Fruit fly (Drosophila melanogaster) whole organism, adult: Measurements from ENCODE around the gene Srg1.

ENCODE experiments used
- CG11617 ChIP-seq: fragments of 200-800 bp; sonication (Bioruptor generic); optimal IDR thresholded peaks from 2 replicates; lab custom pipeline; 2017; ENCODE audit warnings: mild to moderate bottlenecking, missing biosample characterization, missing genetic modification reagents, missing genetic modification characterization
- CG12768 ChIP-seq: fragments of 200-800 bp; sonication (Bioruptor generic); optimal IDR thresholded peaks from 2 replicates; lab custom pipeline; 2017; ENCODE audit warnings: missing biosample characterization, missing genetic modification characterization, mild to moderate bottlenecking, moderate library complexity, missing genetic modification reagents
- CG14711 ChIP-seq: fragments of 200-800 bp; sonication (Bioruptor generic); optimal IDR thresholded peaks from 2 replicates; lab custom pipeline; 2018; ENCODE audit warnings: missing biosample characterization, mild to moderate bottlenecking, missing genetic modification characterization, moderate library complexity
- CG1620 ChIP-seq: fragments of 200-800 bp; sonication (Bioruptor generic); optimal IDR thresholded peaks from 2 replicates; lab custom pipeline; 2016; ENCODE audit warnings: missing biosample characterization, missing genetic modification characterization
- CG33017 ChIP-seq: fragments of 200-800 bp; sonication (Bioruptor generic); optimal IDR thresholded peaks from 2 replicates; lab custom pipeline; 2018; ENCODE audit warnings: missing biosample characterization, mild to moderate bottlenecking, missing genetic modification characterization, moderate library complexity
- CG5204 ChIP-seq: fragments of 200-800 bp; sonication (Bioruptor generic); optimal IDR thresholded peaks from 2 replicates; lab custom pipeline; 2016; ENCODE audit warnings: missing biosample characterization, missing genetic modification characterization
- CG7045 ChIP-seq: fragments of 200-800 bp; sonication (Bioruptor generic); optimal IDR thresholded peaks from 2 replicates; lab custom pipeline; 2017; ENCODE audit warnings: missing biosample characterization, mild to moderate bottlenecking, missing genetic modification characterization
- CG7101 ChIP-seq: fragments of 200-800 bp; sonication (Bioruptor generic); optimal IDR thresholded peaks from 2 replicates; lab custom pipeline; 2018; ENCODE audit warnings: missing biosample characterization, mild to moderate bottlenecking, missing genetic modification characterization, moderate library complexity
- Clk ChIP-seq: fragments of 200-800 bp; sonication (Bioruptor generic); optimal IDR thresholded peaks from 2 replicates; lab custom pipeline; 2017; ENCODE audit warnings: missing biosample characterization, missing genetic modification characterization
- Crg-1 ChIP-seq: fragments of 200-800 bp; sonication (Bioruptor generic); optimal IDR thresholded peaks from 2 replicates; lab custom pipeline; 2016; ENCODE audit warnings: missing biosample characterization, missing genetic modification characterization
- Hr96 ChIP-seq: fragments of 200-800 bp; sonication (Bioruptor generic); optimal IDR thresholded peaks from 2 replicates; lab custom pipeline; 2016; ENCODE audit warnings: missing biosample characterization, missing genetic modification characterization
- Mnt ChIP-seq: fragments of 200-800 bp; sonication (Bioruptor generic); optimal IDR thresholded peaks from 2 replicates; lab custom pipeline; 2016; ENCODE audit warnings: missing biosample characterization, mild to moderate bottlenecking, missing genetic modification characterization
- bab1 ChIP-seq: fragments of 200-800 bp; sonication (Bioruptor generic); optimal IDR thresholded peaks from 3 replicates; lab custom pipeline; 2019; ENCODE audit warnings: missing biosample characterization, mild to moderate bottlenecking, missing genetic modification characterization, moderate library complexity
- cic ChIP-seq: fragments of 200-800 bp; sonication (Bioruptor generic); optimal IDR thresholded peaks from 2 replicates; lab custom pipeline; 2017; ENCODE audit warnings: missing biosample characterization, mild to moderate bottlenecking, missing genetic modification characterization, moderate library complexity
- cnc ChIP-seq, 2 experiments: fragments of >200 bp; optimal IDR thresholded peaks; 2 replicates each; lab custom pipeline; 2017
- kay ChIP-seq: fragments of 200-800 bp; sonication (Bioruptor generic); peaks from one replicate; lab custom pipeline; 2016; ENCODE audit warnings: missing biosample characterization, missing genetic modification characterization, borderline replicate concordance
- ovo ChIP-seq: fragments of 200-800 bp; sonication (Bioruptor generic); optimal IDR thresholded peaks from 2 replicates; lab custom pipeline; 2016; ENCODE audit warnings: missing biosample characterization, missing genetic modification characterization
- pad ChIP-seq: fragments of 200-800 bp; sonication (Bioruptor generic); optimal IDR thresholded peaks from 3 replicates; lab custom pipeline; 2017; ENCODE audit warnings: missing biosample characterization, missing genetic modification characterization, mild to moderate bottlenecking, moderate library complexity, missing genetic modification reagents
- tj ChIP-seq: fragments of 200-800 bp; sonication (Bioruptor generic); optimal IDR thresholded peaks from 3 replicates; lab custom pipeline; 2017; ENCODE audit warnings: missing biosample characterization, mild to moderate bottlenecking, missing genetic modification characterization, moderate library complexity
- toe ChIP-seq: fragments of 200-800 bp; sonication (Bioruptor generic); optimal IDR thresholded peaks from 2 replicates; lab custom pipeline; 2016; ENCODE audit warnings: missing biosample characterization, missing genetic modification characterization

Gene Srg1

DNA sequence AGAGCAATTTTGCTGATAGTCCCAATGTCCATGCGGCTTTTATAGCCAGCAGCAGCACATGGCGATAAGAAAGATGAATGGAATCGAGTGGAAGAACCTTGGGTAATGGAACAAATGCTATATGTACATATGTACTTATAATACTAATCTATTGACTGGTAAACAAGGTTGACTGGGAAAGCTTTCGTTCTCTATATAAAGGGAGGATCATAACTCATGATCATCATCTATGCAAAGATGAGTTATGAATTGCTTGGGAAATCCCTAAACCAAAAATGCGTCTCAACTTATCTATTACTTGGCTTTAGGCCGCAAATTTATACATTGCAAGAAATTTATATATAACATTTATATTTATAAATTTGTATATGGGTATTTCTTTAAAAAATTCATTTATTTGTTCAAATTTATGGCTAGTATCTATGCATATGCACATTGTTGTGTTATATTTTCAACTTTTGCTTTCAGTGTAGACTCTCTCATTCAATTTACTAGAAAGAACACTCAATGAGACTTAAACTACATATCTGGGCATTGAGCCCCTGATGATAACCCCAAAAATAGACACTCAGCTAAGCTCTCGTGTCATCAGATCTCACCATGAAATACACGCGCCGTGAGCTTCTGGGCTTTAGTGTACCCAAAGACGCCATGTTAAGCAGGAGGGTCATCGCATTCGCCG is at the start of gene Srg1, which contains the start of gene Elal:
TSS of gene Srg1 (minus strand) at position 14 of the 682 bp plus-strand sequence.
TSS of gene Elal (plus strand) at position 632 of the 682 bp plus-strand sequence.
- TF ChIP-seq ovo (GFP tag; lab: Kevin White, UChicago): no peak
- TF ChIP-seq cic: peak; percentile 68
- peak; percentile 16 for TF ChIP-seq CG12768 (GFP tag; lab: Kevin White, UChicago)
- peak; percentile 6 for TF ChIP-seq CG11617 (GFP tag; lab: Kevin White, UChicago)
- no peak for TF ChIP-seq bab1 (GFP tag; lab: Kevin White, UChicago)
- TF ChIP-seq Mnt (GFP tag; lab: Kevin White, UChicago): peak; percentile 50
- TF ChIP-seq CG7045 (GFP tag; lab: Kevin White, UChicago): no peak
- no peak for TF ChIP-seq CG1620 (GFP tag; lab: Kevin White, UChicago)
- no peak for TF ChIP-seq CG5204
- peak; percentile 65 for TF ChIP-seq CG7101 (tag; lab: Kevin White, UChicago)
- TF ChIP-seq Hr96 (GFP tag; lab: Kevin White, UChicago): no peak
- TF ChIP-seq cnc (optimal IDR thresholded peaks at IDR 0.05; lab: Kevin White, UChicago): no peak
- peak; percentile 70 for TF ChIP-seq CG33017 (tag; lab: Kevin White, UChicago)
- no peak for TF ChIP-seq pad (GFP tag; lab: Kevin White, UChicago)
- TF ChIP-seq kay (GFP tag; lab: Kevin White, UChicago): no peak
- no peak for TF ChIP-seq toe (GFP tag; lab: Kevin White, UChicago)
- TF ChIP-seq Crg-1 (GFP tag; lab: Kevin White, UChicago): no peak
- TF ChIP-seq Clk: no peak
- peak; percentile 32 for TF ChIP-seq CG14711 (tag; lab: Kevin White, UChicago)
- peak; percentile 27 for TF ChIP-seq tj (GFP tag; lab: Kevin White, UChicago)

- TF ChIP-seq ovo (GFP tag; lab: Kevin White, UChicago): no peak
- no peak for TF ChIP-seq tj (GFP tag; lab: Kevin White, UChicago)
- no peak for TF ChIP-seq pad (GFP tag; lab: Kevin White, UChicago)
- TF ChIP-seq kay (GFP tag; lab: Kevin White, UChicago): peak; percentile 48
- TF ChIP-seq cic: no peak
Observed at dm6 chr3R:24910097-24910496, 45.6 kb upstream of the Srg1 start.

DNA sequence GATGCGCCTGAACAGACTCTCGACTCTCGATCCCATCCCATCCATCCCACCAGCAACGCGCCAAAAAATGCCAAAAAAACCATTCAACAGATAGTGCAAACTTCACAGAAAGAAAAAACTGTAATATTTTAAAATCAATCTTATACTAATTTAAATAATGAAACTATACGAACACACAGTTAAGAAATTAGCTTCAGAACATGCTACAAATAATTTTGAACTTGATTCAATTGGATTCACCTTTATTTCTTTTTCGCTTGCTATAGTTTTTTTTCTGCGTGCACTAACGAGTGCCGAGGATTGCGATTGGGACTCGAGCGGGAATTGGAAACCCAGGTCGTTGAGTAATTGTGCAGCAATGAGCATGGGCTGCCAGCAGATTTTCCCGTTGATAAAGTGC is 43.5 kb upstream of the Srg1 start:
- TF ChIP-seq bab1 (GFP tag; lab: Kevin White, UChicago) (no peak), CG5204 (no peak), ovo (GFP tag; lab: Kevin White, UChicago) (no peak), cic (no peak), CG33017 (tag; lab: Kevin White, UChicago) (no peak), kay (GFP tag; lab: Kevin White, UChicago) (no peak), Mnt (GFP tag; lab: Kevin White, UChicago) (no peak), pad (GFP tag; lab: Kevin White, UChicago) (no peak), CG11617 (GFP tag; lab: Kevin White, UChicago) (no peak), toe (GFP tag; lab: Kevin White, UChicago) (no peak), CG7101 (tag; lab: Kevin White, UChicago) (no peak), cnc (optimal IDR thresholded peaks at IDR 0.05; lab: Kevin White, UChicago) (no peak)

- no peak for TF ChIP-seq CG7045 (GFP tag; lab: Kevin White, UChicago)
- TF ChIP-seq CG1620 (GFP tag; lab: Kevin White, UChicago): no peak
- no peak for TF ChIP-seq CG7101 (tag; lab: Kevin White, UChicago)
- TF ChIP-seq pad (GFP tag; lab: Kevin White, UChicago): no peak
- TF ChIP-seq ovo (GFP tag; lab: Kevin White, UChicago): no peak
- no peak for TF ChIP-seq CG11617 (GFP tag; lab: Kevin White, UChicago)
- TF ChIP-seq Hr96 (GFP tag; lab: Kevin White, UChicago): no peak
- TF ChIP-seq CG12768 (GFP tag; lab: Kevin White, UChicago): no peak
- TF ChIP-seq Mnt (GFP tag; lab: Kevin White, UChicago): no peak
- TF ChIP-seq CG14711 (tag; lab: Kevin White, UChicago): no peak
- TF ChIP-seq tj (GFP tag; lab: Kevin White, UChicago): no peak
- TF ChIP-seq cic: no peak
Observed at dm6 chr3R:24906648-24907047, 42.1 kb upstream of the Srg1 start.

- TF ChIP-seq CG12768 (GFP tag; lab: Kevin White, UChicago) (no peak), cic (no peak), CG7101 (tag; lab: Kevin White, UChicago) (no peak), CG1620 (GFP tag; lab: Kevin White, UChicago) (no peak), CG7045 (GFP tag; lab: Kevin White, UChicago) (no peak), CG5204 (no peak), kay (GFP tag; lab: Kevin White, UChicago) (no peak), CG33017 (tag; lab: Kevin White, UChicago) (no peak), CG14711 (tag; lab: Kevin White, UChicago) (no peak), CG11617 (GFP tag; lab: Kevin White, UChicago) (no peak), toe (GFP tag; lab: Kevin White, UChicago) (no peak), tj (GFP tag; lab: Kevin White, UChicago) (no peak), ovo (GFP tag; lab: Kevin White, UChicago) (no peak), Crg-1 (GFP tag; lab: Kevin White, UChicago) (no peak), Mnt (GFP tag; lab: Kevin White, UChicago) (no peak), cnc (optimal IDR thresholded peaks at IDR 0.05; lab: Kevin White, UChicago) (no peak), Clk (no peak), Hr96 (GFP tag; lab: Kevin White, UChicago) (no peak), bab1 (GFP tag; lab: Kevin White, UChicago) (no peak), pad (GFP tag; lab: Kevin White, UChicago) (no peak)
Observed at dm6 chr3R:24905959-24906634, 41.6 kb upstream of the Srg1 start, which contains the start of gene CG13643. Gene CG13643, minus strand, starts transcription at chr3R:24906004.
